Worm (Caenorhabditis elegans) whole organism, L1 larva: ENCODE results near the gene R12B2.13.

Experiments
- aly-2 ChIP-seq: fragments of 150-350 bp; optimal IDR thresholded peaks from 2 replicates; lab custom pipeline; 2014; ENCODE audit warnings: missing biosample characterization, missing genetic modification characterization
- ceh-82 ChIP-seq, 3 experiments: fragments of 150-350 bp in 1 of 3; sonication (generic microtip) in 2 of 3; optimal IDR thresholded peaks; 2 replicates each; lab custom pipeline; 2014 to 2017; ENCODE audit warnings: missing biosample characterization in 3 of 3, missing genetic modification characterization in 3 of 3
- elt-2 ChIP-seq: sonication (generic microtip); optimal IDR thresholded peaks from 2 replicates; lab custom pipeline; 2016; ENCODE audit warnings: missing genetic modification characterization, mild to moderate bottlenecking, inconsistent platforms, missing compliant biosample characterization, missing genetic modification reagents
- grh-1 ChIP-seq: fragments of 200-800 bp; sonication (Bioruptor generic); IDR thresholded peaks from 2 replicates; pipeline ENCODE4 v1.3.6; 2022; ENCODE audit warnings: missing genetic modification reagents, missing genetic modification characterization, missing compliant biosample characterization
- lin-13 ChIP-seq: fragments of 150-350 bp; optimal IDR thresholded peaks from 2 replicates; lab custom pipeline; 2014; ENCODE audit warnings: missing biosample characterization, missing genetic modification reagents, missing genetic modification characterization
- lin-15B ChIP-seq: fragments of 150-350 bp; sonication (generic microtip); optimal IDR thresholded peaks from 3 replicates; lab custom pipeline; 2014; ENCODE audit warnings: missing biosample characterization, missing genetic modification characterization
- mdl-1 ChIP-seq, 2 experiments: fragments of 150-350 bp; optimal IDR thresholded peaks; 2 replicates each; lab custom pipeline; 2014 to 2017; ENCODE audit warnings: missing biosample characterization in 2 of 2, missing genetic modification characterization in 2 of 2, inconsistent platforms in 1 of 2
- mep-1 ChIP-seq: fragments of 150-350 bp; optimal IDR thresholded peaks from 2 replicates; lab custom pipeline; 2014; ENCODE audit warnings: missing biosample characterization, missing genetic modification characterization
- nhr-20 ChIP-seq: sonication (generic microtip); optimal IDR thresholded peaks from 2 replicates; lab custom pipeline; 2016; ENCODE audit warnings: mild to moderate bottlenecking, missing genetic modification characterization, missing compliant biosample characterization
- snpc-4 ChIP-seq: fragments of 150-350 bp; optimal IDR thresholded peaks from 2 replicates; lab custom pipeline; 2014; ENCODE audit warnings: missing biosample characterization, missing genetic modification characterization
- tbx-2 ChIP-seq: sonication (generic microtip); optimal IDR thresholded peaks from 2 replicates; lab custom pipeline; 2016; ENCODE audit warnings: missing genetic modification characterization, missing compliant biosample characterization
- unc-62 ChIP-seq: fragments of 150-350 bp; optimal IDR thresholded peaks from 2 replicates; lab custom pipeline; 2014; ENCODE audit warnings: missing biosample characterization, missing genetic modification reagents, missing genetic modification characterization
- ztf-4 ChIP-seq: fragments of 150-350 bp; optimal IDR thresholded peaks from 2 replicates; lab custom pipeline; 2014; ENCODE audit warnings: missing biosample characterization, missing genetic modification characterization

- TF ChIP-seq lin-13 (no peak), lin-15B (tag; lab: Kevin White, UChicago) (no peak), unc-62 (GFP tag; lab: Kevin White, UChicago) (no peak), mdl-1 (tag; optimal IDR thresholded peaks at IDR 0.05; lab: Kevin White, UChicago) (no peak), mep-1 (no peak), snpc-4 (tag; lab: Kevin White, UChicago) (no peak), grh-1 (GFP tag; lab: Robert Waterston, UW) (no peak), aly-2 (tag; lab: Kevin White, UChicago) (no peak), elt-2 (tag; lab: Kevin White, UChicago) (no peak), ztf-4 (tag; lab: Kevin White, UChicago) (no peak), ceh-82 (tag; optimal IDR thresholded peaks at IDR 0.05; lab: Kevin White, UChicago) (no peak), tbx-2 (tag; lab: Kevin White, UChicago) (no peak), nhr-20 (no peak)
Observed at ce11 chrIII:5874664-5875417, 41.6 kb upstream of the R12B2.13 start.
